Worm (Caenorhabditis elegans) whole organism, early embryonic: ENCODE results near the gene M03B6.5.

Experiments
- B0310.2 ChIP-seq: sonication (generic microtip); optimal IDR thresholded peaks from 2 replicates; lab custom pipeline; 2016; ENCODE audit warnings: mild to moderate bottlenecking, missing genetic modification characterization, missing compliant biosample characterization
- F13C5.2 ChIP-seq: sonication (generic microtip); optimal IDR thresholded peaks from 2 replicates; lab custom pipeline; 2017; ENCODE audit warnings: mild to moderate bottlenecking, missing genetic modification characterization, inconsistent platforms, missing compliant biosample characterization
- aly-1 ChIP-seq: sonication (generic microtip); optimal IDR thresholded peaks from 2 replicates; lab custom pipeline; 2016; ENCODE audit warnings: missing genetic modification characterization, missing compliant biosample characterization
- ama-1 ChIP-seq: fragments of 150-350 bp; optimal IDR thresholded peaks from 2 replicates; lab custom pipeline; 2014
- ceh-13 ChIP-seq: fragments of 200-800 bp; sonication (Bioruptor generic); optimal IDR thresholded peaks from 2 replicates; lab custom pipeline; 2018; ENCODE audit warnings: mild to moderate bottlenecking, missing genetic modification characterization, missing compliant biosample characterization
- ceh-36 ChIP-seq: sonication (generic microtip); optimal IDR thresholded peaks from 2 replicates; lab custom pipeline; 2016; ENCODE audit warnings: missing genetic modification characterization, inconsistent platforms, missing compliant biosample characterization
- ets-7 ChIP-seq: sonication (generic microtip); optimal IDR thresholded peaks from 2 replicates; lab custom pipeline; 2016; ENCODE audit warnings: missing genotype, missing genetic modification characterization, missing compliant biosample characterization
- flt-1 ChIP-seq: fragments of 200-800 bp; sonication (Bioruptor generic); IDR thresholded peaks from 2 replicates; pipeline ENCODE4 v1.3.6; 2022; ENCODE audit warnings: missing genetic modification characterization, missing compliant biosample characterization
- hmbx-1 ChIP-seq: sonication (generic microtip); optimal IDR thresholded peaks from 2 replicates; lab custom pipeline; 2016; ENCODE audit warnings: mild to moderate bottlenecking, missing genetic modification characterization, missing compliant biosample characterization
- hmg-4 ChIP-seq: fragments of 200-800 bp; sonication (Bioruptor generic); optimal IDR thresholded peaks from 2 replicates; lab custom pipeline; 2018; ENCODE audit warnings: mild to moderate bottlenecking, missing genetic modification characterization, missing compliant biosample characterization
- hnd-1 ChIP-seq: sonication (generic microtip); optimal IDR thresholded peaks from 2 replicates; lab custom pipeline; 2016; ENCODE audit warnings: missing genetic modification characterization, missing compliant biosample characterization
- pes-1 ChIP-seq: fragments of 200-800 bp; sonication (Bioruptor generic); IDR thresholded peaks from 2 replicates; pipeline ENCODE4 v1.3.6; 2022; ENCODE audit warnings: missing genetic modification reagents, missing genetic modification characterization, missing compliant biosample characterization
- scrt-1 ChIP-seq: fragments of 200-800 bp; sonication (Bioruptor generic); IDR thresholded peaks from 2 replicates; pipeline ENCODE4 v1.3.6; 2022; ENCODE audit warnings: missing genetic modification characterization, missing compliant biosample characterization
- sea-1 ChIP-seq: fragments of 200-800 bp; sonication (Bioruptor generic); conservative IDR thresholded peaks from 2 replicates; pipeline ENCODE4 v1.3.6; 2022; ENCODE audit warnings: missing genetic modification characterization, missing compliant biosample characterization
- tbx-11 ChIP-seq: fragments of 200-800 bp; sonication (Bioruptor generic); IDR thresholded peaks from 2 replicates; pipeline ENCODE4 v1.3.6; 2022; ENCODE audit warnings: missing genetic modification characterization, missing compliant biosample characterization
- tbx-37 ChIP-seq: fragments of 200-800 bp; sonication (Bioruptor generic); conservative IDR thresholded peaks from 2 replicates; pipeline ENCODE4 v1.3.6; 2022; ENCODE audit warnings: missing genetic modification reagents, missing genetic modification characterization, missing compliant biosample characterization
- tra-4 ChIP-seq: sonication (generic microtip); optimal IDR thresholded peaks from 2 replicates; lab custom pipeline; 2017; ENCODE audit warnings: missing genetic modification characterization, missing compliant biosample characterization

M03B6.5 gene

DNA sequence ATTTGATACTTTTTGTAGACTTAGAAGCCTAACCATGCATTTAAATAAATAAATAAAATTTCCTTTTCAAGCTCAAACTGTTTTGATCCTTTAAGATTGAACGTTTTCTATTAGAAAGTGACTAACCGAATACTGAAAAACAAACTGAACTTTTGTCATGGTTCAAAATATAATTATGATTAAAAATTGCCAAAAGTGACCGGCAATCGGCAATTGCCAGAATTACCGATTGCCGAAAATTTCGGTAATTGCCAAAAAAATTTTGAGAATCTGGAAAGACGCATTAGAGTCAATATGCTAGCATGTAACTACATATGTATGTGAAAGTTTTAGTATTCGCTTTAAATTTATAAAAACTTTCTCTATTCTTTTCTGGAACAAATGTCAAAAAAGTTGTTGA is at the start of gene M03B6.5:
TSS of gene M03B6.5 (plus strand) at position 301 of the 400 bp plus-strand sequence.
- TF ChIP-seq sea-1 (no peak), tbx-37 (no peak), flt-1 (GFP tag; lab: Robert Waterston, UW) (no peak), hnd-1 (no peak), scrt-1 (GFP tag; lab: Robert Waterston, UW) (no peak), F13C5.2 (tag; lab: Kevin White, UChicago) (no peak), ceh-13 (no peak), aly-1 (tag; lab: Kevin White, UChicago) (no peak), tbx-11 (GFP tag; lab: Robert Waterston, UW) (no peak), ama-1 (lab: Kevin White, UChicago) (no peak), tra-4 (tag; lab: Kevin White, UChicago) (no peak), ceh-36 (no peak), B0310.2 (tag; lab: Kevin White, UChicago) (no peak), hmbx-1 (no peak), ets-7 (tag; lab: Kevin White, UChicago) (no peak), pes-1 (GFP tag; lab: Robert Waterston, UW) (no peak)

DNA sequence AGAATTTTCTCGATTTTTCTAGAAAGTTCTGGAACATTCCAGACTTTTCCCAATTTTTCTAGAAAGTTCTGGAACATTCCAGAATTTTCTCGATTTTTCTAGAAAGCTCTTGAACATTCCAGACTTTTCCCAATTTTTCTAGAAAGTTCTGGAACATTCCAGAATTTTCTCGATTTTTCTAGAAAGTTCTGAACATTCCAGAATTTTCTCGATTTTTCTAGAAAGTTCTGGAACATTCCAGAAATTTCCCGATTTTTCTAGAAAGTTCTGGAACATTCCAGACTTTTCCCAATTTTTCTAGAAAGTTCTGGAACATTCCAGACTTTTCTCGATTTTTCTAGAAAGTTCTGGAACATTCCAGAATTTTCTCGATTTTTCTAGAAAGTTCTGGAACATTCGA is 48.4 kb upstream of the M03B6.5 start:
- TF ChIP-seq pes-1 (GFP tag; lab: Robert Waterston, UW) = peak; percentile 36; the same call in 1 of the 2 replicates

DNA sequence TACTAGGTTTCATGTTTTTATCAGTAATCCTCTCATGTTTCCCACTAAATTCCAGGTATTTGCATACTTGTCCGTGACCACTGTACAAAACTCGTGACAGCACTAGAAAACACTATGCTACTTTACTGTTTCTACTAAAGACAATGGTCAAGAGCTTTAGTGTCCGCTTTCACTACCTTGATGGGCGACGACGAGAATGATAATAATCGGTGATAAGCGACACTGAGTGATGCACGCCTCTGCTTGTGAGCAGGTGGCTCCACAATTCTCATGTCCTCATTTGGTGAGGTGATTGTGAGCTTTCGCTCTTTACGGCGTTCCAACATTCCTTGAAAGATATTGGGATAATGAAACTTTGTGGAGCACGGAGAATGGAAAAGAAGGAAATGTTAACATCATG is 40.5 kb upstream of the M03B6.5 start:
- TF ChIP-seq tbx-11 (GFP tag; lab: Robert Waterston, UW) (no peak), ets-7 (tag; lab: Kevin White, UChicago) (no peak), B0310.2 (tag; lab: Kevin White, UChicago) (no peak), ceh-13 (no peak), hmg-4 (no peak), pes-1 (GFP tag; lab: Robert Waterston, UW) (no peak), tra-4 (tag; lab: Kevin White, UChicago) (no peak), F13C5.2 (tag; lab: Kevin White, UChicago) (no peak), flt-1 (GFP tag; lab: Robert Waterston, UW) (no peak), aly-1 (tag; lab: Kevin White, UChicago) (no peak), scrt-1 (GFP tag; lab: Robert Waterston, UW) (no peak), hnd-1 (no peak), tbx-37 (no peak), ceh-36 (no peak)

DNA sequence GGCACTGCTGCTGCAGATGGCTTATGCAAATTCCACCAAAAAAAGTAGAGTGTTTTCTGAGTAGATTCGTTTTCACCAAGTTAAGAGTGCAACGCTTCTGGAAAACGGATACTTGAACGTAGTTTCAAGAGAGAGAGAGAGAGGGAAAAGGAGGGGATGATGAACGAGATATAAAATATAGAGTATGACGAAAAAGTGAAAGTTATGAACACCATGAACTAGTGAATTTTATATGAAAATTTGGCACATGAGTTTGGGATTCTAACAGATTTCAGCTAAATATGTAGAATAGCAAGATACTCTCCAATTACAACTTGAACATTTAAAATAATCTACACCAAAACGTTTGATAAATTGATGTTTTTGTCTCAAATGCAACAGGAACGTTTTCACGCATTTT is 34.0 kb upstream of the M03B6.5 start, which contains the start of gene obr-3:
TSS of gene obr-3 (minus strand) at position 101 of the 400 bp plus-strand sequence.
- no peak for TF ChIP-seq ceh-13

DNA sequence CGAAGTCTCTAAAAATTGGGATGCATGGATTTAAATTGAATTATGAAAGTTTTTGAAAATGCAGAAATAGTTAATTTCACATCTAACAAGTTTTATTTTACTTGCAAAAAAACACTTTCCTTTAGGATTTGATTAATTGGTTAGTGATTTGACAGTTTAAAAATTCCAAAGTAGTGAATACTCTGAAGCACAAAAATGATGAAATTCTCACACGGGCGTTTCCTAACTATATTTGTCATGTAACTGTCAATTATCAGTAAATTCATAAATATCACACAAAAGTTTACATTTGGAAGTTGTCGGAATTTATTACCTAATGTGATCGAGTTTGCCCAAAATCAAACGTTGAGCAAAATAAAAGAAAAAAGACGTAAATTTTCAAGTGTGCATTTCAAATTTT is 32.6 kb upstream of the M03B6.5 start:
- TF ChIP-seq aly-1 (tag; lab: Kevin White, UChicago) = no peak
- TF ChIP-seq ceh-36 = no peak
- no peak for TF ChIP-seq tbx-37
- TF ChIP-seq sea-1 = no peak
- TF ChIP-seq scrt-1 (GFP tag; lab: Robert Waterston, UW) = no peak
- TF ChIP-seq hmg-4 = no peak

DNA sequence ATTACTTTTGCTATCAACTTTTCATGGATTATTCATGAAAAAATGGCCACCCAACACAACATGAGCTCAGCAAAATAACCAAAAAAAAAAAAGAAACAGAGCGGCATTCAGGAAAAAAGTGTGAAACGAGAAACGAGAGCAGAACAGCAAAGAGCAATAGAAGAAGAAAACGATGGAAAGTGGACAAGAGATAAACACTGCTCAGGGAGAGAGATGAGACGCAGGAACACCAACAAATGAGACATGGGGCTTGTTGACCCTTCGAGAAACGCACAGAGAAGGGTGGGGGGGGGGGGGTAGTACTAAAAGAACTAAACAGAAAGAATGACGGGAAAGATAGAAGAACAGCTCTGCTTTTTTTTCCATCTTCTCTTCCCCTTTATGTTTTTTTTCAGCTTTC is 31.8 kb upstream of the M03B6.5 start:
- TF ChIP-seq sea-1 (no peak), ama-1 (lab: Kevin White, UChicago) (no peak), ceh-36 (no peak), aly-1 (tag; lab: Kevin White, UChicago) (no peak), B0310.2 (tag; lab: Kevin White, UChicago) (no peak), hmbx-1 (no peak)

DNA sequence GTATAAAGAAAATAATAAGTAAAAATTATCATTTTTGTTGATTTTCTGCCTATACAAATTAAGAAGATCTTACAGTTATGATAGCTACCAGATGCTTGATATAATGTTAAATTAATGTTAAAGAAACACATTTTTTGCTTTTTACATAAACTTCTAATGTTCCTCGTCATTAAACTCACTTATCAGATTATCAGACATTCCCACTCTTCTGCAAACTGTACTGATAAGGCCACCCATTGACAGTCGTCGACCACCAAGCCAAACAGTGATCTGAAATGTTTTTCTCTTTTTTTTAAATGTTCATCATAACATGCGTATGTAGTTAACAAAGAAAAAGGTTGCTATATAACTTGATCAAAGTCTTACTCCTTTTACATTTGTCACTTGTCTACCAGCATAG is 25.0 kb upstream of the M03B6.5 start:
- TF ChIP-seq tbx-11 (GFP tag; lab: Robert Waterston, UW) (no peak), hmg-4 (no peak), tbx-37 (no peak), F13C5.2 (tag; lab: Kevin White, UChicago) (no peak), tra-4 (tag; lab: Kevin White, UChicago) (no peak), scrt-1 (GFP tag; lab: Robert Waterston, UW) (no peak), hmbx-1 (no peak), ceh-13 (no peak), B0310.2 (tag; lab: Kevin White, UChicago) (no peak), sea-1 (no peak), pes-1 (GFP tag; lab: Robert Waterston, UW) (no peak), flt-1 (GFP tag; lab: Robert Waterston, UW) (no peak), hnd-1 (no peak), aly-1 (tag; lab: Kevin White, UChicago) (no peak), ama-1 (lab: Kevin White, UChicago) (no peak), ceh-36 (no peak)

DNA sequence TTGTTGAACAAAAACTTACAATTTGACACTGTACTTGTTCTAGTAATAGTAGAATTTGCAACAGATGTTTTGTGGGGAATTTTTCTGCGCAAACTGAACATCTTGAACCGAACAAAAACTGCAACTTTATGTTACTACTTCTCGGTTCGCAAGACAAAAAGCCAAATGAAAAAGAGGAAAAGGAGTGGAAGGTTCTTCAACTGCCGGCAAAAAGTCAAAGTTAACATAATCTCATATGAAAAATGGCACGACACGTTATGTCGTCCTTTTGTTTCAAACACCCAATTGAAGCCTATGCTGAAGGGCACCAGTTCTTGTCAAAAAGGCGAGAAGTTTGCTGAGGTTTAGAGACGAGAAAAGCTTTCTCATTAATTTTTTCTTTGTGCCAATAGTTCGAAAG is 20.3 kb upstream of the M03B6.5 start, which contains the start of gene twk-23:
TSS of gene twk-23 (minus strand) at position 101 of the 400 bp plus-strand sequence.
- TF ChIP-seq ceh-36 (no peak), hmbx-1 (no peak), tbx-37 (no peak), ceh-13 (no peak), scrt-1 (GFP tag; lab: Robert Waterston, UW) (no peak), hmg-4 (no peak), aly-1 (tag; lab: Kevin White, UChicago) (no peak), tra-4 (tag; lab: Kevin White, UChicago) (no peak), pes-1 (GFP tag; lab: Robert Waterston, UW) (no peak), ama-1 (lab: Kevin White, UChicago) (no peak), flt-1 (GFP tag; lab: Robert Waterston, UW) (no peak), F13C5.2 (tag; lab: Kevin White, UChicago) (no peak), hnd-1 (no peak), tbx-11 (GFP tag; lab: Robert Waterston, UW) (no peak), sea-1 (no peak), B0310.2 (tag; lab: Kevin White, UChicago) (no peak), ets-7 (tag; lab: Kevin White, UChicago) (no peak)
